Worm (Caenorhabditis elegans): Measurements from ENCODE around the gene T24D5.6.
"Not testable (repeated sequence)": the region's sequence is repeated elsewhere in the genome, so short reads cannot be mapped to it uniquely, and the experiment has no call there.

T24D5.6 gene

ce11 chrX:12595217-12595616, 8.2 kb upstream of the T24D5.6 start:
- TF ChIP-seq F13C5.2 (tag; optimal IDR thresholded peaks at IDR 0.05): no peak
- no peak for TF ChIP-seq tra-4 (tag; optimal IDR thresholded peaks at IDR 0.05)

ce11 chrX:12595954-12596353, 7.5 kb upstream of the T24D5.6 start:
- no peak for TF ChIP-seq ama-1 (optimal IDR thresholded peaks at IDR 0.05)
- TF ChIP-seq tra-4 (tag; optimal IDR thresholded peaks at IDR 0.05): no peak
- TF ChIP-seq pes-1 (GFP tag; IDR thresholded peaks at IDR 0.05): no peak

- TF ChIP-seq ets-7 (tag; optimal IDR thresholded peaks at IDR 0.05) (no peak), F13C5.2 (tag; optimal IDR thresholded peaks at IDR 0.05) (no peak), hmbx-1 (tag; optimal IDR thresholded peaks at IDR 0.05) (no peak), tbx-11 (GFP tag; IDR thresholded peaks at IDR 0.05) (no peak), aly-1 (tag; optimal IDR thresholded peaks at IDR 0.05) (no peak), ceh-13 (GFP tag; optimal IDR thresholded peaks at IDR 0.05) (no peak), tbx-37 (GFP tag; conservative IDR thresholded peaks at IDR 0.05) (no peak), tra-4 (tag; optimal IDR thresholded peaks at IDR 0.05) (no peak), scrt-1 (GFP tag; IDR thresholded peaks at IDR 0.05) (no peak), ceh-36 (tag; optimal IDR thresholded peaks at IDR 0.05) (no peak), hmg-4 (GFP tag; optimal IDR thresholded peaks at IDR 0.05) (no peak), B0310.2 (tag; optimal IDR thresholded peaks at IDR 0.05) (no peak), flt-1 (GFP tag; IDR thresholded peaks at IDR 0.05) (no peak), hnd-1 (tag; optimal IDR thresholded peaks at IDR 0.05) (no peak), sea-1 (GFP tag; conservative IDR thresholded peaks at IDR 0.05) (no peak), ama-1 (optimal IDR thresholded peaks at IDR 0.05) (no peak), pes-1 (GFP tag; IDR thresholded peaks at IDR 0.05) (no peak)
Observed at ce11 chrX:12596868-12597267, 6.6 kb upstream of the T24D5.6 start, which contains the start of gene T24D5.4. Gene T24D5.4, plus strand, starts transcription at chrX:12597168.

ce11 chrX:12602611-12603010, 811 bp upstream of the T24D5.6 start:
- no peak for TF ChIP-seq scrt-1 (GFP tag; IDR thresholded peaks at IDR 0.05)

ce11 chrX:12613451-12613850, 10.0 kb downstream of the T24D5.6 start, which contains the start of gene R09A8.1:
Gene R09A8.1, plus strand, starts transcription at chrX:12613751.
- not testable (repeated sequence) for TF ChIP-seq ceh-13 (GFP tag; optimal IDR thresholded peaks at IDR 0.05); sea-1 (GFP tag; conservative IDR thresholded peaks at IDR 0.05); tbx-37 (GFP tag; conservative IDR thresholded peaks at IDR 0.05)

ce11 chrX:12618447-12618846, 15.0 kb downstream of the T24D5.6 start:
- TF ChIP-seq ets-7 (tag; optimal IDR thresholded peaks at IDR 0.05): no peak
- no peak for TF ChIP-seq aly-1 (tag; optimal IDR thresholded peaks at IDR 0.05)
- no peak for TF ChIP-seq B0310.2 (tag; optimal IDR thresholded peaks at IDR 0.05)
- TF ChIP-seq hmg-4 (GFP tag; optimal IDR thresholded peaks at IDR 0.05): no peak
- TF ChIP-seq F13C5.2 (tag; optimal IDR thresholded peaks at IDR 0.05): no peak
- TF ChIP-seq ama-1 (optimal IDR thresholded peaks at IDR 0.05): no peak
- TF ChIP-seq tbx-37 (GFP tag; conservative IDR thresholded peaks at IDR 0.05): no peak
- TF ChIP-seq hnd-1 (tag; optimal IDR thresholded peaks at IDR 0.05): no peak
- no peak for TF ChIP-seq hmbx-1 (tag; optimal IDR thresholded peaks at IDR 0.05)

- TF ChIP-seq tbx-11 (GFP tag; IDR thresholded peaks at IDR 0.05) (no peak), ets-7 (tag; optimal IDR thresholded peaks at IDR 0.05) (no peak), B0310.2 (tag; optimal IDR thresholded peaks at IDR 0.05) (no peak), F13C5.2 (tag; optimal IDR thresholded peaks at IDR 0.05) (no peak), tra-4 (tag; optimal IDR thresholded peaks at IDR 0.05) (no peak), ceh-13 (GFP tag; optimal IDR thresholded peaks at IDR 0.05) (no peak), hnd-1 (tag; optimal IDR thresholded peaks at IDR 0.05) (no peak), hmbx-1 (tag; optimal IDR thresholded peaks at IDR 0.05) (no peak), aly-1 (tag; optimal IDR thresholded peaks at IDR 0.05) (no peak), flt-1 (GFP tag; IDR thresholded peaks at IDR 0.05) (no peak), sea-1 (GFP tag; conservative IDR thresholded peaks at IDR 0.05) (no peak), pes-1 (GFP tag; IDR thresholded peaks at IDR 0.05) (no peak)
Observed at ce11 chrX:12619165-12619564, 15.7 kb downstream of the T24D5.6 start, which contains the start of gene R09A8.2. Gene R09A8.2, plus strand, starts transcription at chrX:12619465.

- TF ChIP-seq ets-7 (tag; optimal IDR thresholded peaks at IDR 0.05) (no peak), B0310.2 (tag; optimal IDR thresholded peaks at IDR 0.05) (no peak), F13C5.2 (tag; optimal IDR thresholded peaks at IDR 0.05) (no peak), tbx-37 (GFP tag; conservative IDR thresholded peaks at IDR 0.05) (no peak), scrt-1 (GFP tag; IDR thresholded peaks at IDR 0.05) (no peak), flt-1 (GFP tag; IDR thresholded peaks at IDR 0.05) (no peak), hnd-1 (tag; optimal IDR thresholded peaks at IDR 0.05) (no peak), ama-1 (optimal IDR thresholded peaks at IDR 0.05) (no peak), tra-4 (tag; optimal IDR thresholded peaks at IDR 0.05) (no peak), sea-1 (GFP tag; conservative IDR thresholded peaks at IDR 0.05) (no peak), ceh-13 (GFP tag; optimal IDR thresholded peaks at IDR 0.05) (no peak), hmg-4 (GFP tag; optimal IDR thresholded peaks at IDR 0.05) (no peak), tbx-11 (GFP tag; IDR thresholded peaks at IDR 0.05) (no peak), hmbx-1 (tag; optimal IDR thresholded peaks at IDR 0.05) (no peak), ceh-36 (tag; optimal IDR thresholded peaks at IDR 0.05) (no peak), pes-1 (GFP tag; IDR thresholded peaks at IDR 0.05) (no peak)
Observed at ce11 chrX:12620310-12620709, 16.9 kb downstream of the T24D5.6 start.

- no peak for TF ChIP-seq pes-1 (GFP tag; IDR thresholded peaks at IDR 0.05)
- no peak for TF ChIP-seq tbx-37 (GFP tag; conservative IDR thresholded peaks at IDR 0.05)
Observed at ce11 chrX:12627797-12628196, 24.4 kb downstream of the T24D5.6 start.
